Worm (Caenorhabditis elegans) whole organism, young adult: ENCODE results near the gene algn-13.

Experiments used
- akir-1 ChIP-seq: fragments of 200-800 bp; sonication (Bioruptor generic); optimal IDR thresholded peaks from 2 replicates; lab custom pipeline; 2018; ENCODE audit warnings: mild to moderate bottlenecking, missing genetic modification characterization, moderate library complexity, missing compliant biosample characterization
- madf-3 ChIP-seq: fragments of 200-800 bp; sonication (Bioruptor generic); IDR thresholded peaks from 2 replicates; pipeline ENCODE4 v1.3.6; 2022; ENCODE audit warnings: missing genetic modification reagents, missing genetic modification characterization, missing compliant biosample characterization

DNA sequence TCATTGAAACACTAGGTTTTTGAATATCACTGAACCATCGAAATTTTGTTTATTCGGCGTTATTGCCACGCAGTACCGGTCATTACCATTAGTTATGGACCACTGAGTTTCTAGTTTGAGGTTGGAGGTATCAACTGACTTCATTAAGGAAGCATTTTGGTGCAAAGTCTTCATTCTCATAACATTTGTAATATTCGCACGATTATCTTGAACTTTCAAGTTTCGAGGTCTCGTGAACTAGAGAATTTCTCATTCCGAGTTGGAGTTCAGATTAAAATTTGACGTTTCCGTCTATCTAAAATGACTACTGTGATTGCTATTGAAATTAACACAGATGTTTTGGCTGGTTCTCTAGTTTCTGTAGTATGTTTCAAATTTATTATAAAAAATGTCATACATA, 41.0 kb downstream of the algn-13 start, which contains the start of gene srx-42:
- TF ChIP-seq madf-3: no peak
- TF ChIP-seq akir-1: no peak
